Worm (Caenorhabditis elegans) whole organism, L2 larva: ENCODE data around the gene B0563.8.

Source experiments
- F13H6.1 ChIP-seq: sonication (generic microtip); optimal IDR thresholded peaks from 2 replicates; lab custom pipeline; 2016; ENCODE audit warnings: missing genetic modification characterization, missing compliant biosample characterization
- R02D3.7 ChIP-seq: fragments of 150-350 bp; optimal IDR thresholded peaks from 2 replicates; lab custom pipeline; 2014; ENCODE audit warnings: missing biosample characterization, missing genetic modification characterization
- Y55F3AM.14 ChIP-seq: fragments of 200-800 bp; sonication (Bioruptor generic); optimal IDR thresholded peaks from 2 replicates; lab custom pipeline; 2018; ENCODE audit warnings: mild to moderate bottlenecking, missing genetic modification characterization, missing compliant biosample characterization
- ZK546.5 ChIP-seq: sonication (generic microtip); optimal IDR thresholded peaks from 2 replicates; lab custom pipeline; 2017; ENCODE audit warnings: missing biosample characterization, missing genetic modification characterization
- alr-1 ChIP-seq: fragments of 150-350 bp; optimal IDR thresholded peaks from 2 replicates; lab custom pipeline; 2014; ENCODE audit warnings: missing biosample characterization, missing genetic modification characterization
- aly-2 ChIP-seq: fragments of 150-350 bp; optimal IDR thresholded peaks from 2 replicates; lab custom pipeline; 2014; ENCODE audit warnings: missing biosample characterization, missing genetic modification characterization
- ama-1 ChIP-seq: fragments of 150-350 bp; optimal IDR thresholded peaks from 2 replicates; lab custom pipeline; 2018; ENCODE audit warnings: inconsistent platforms
- blmp-1 ChIP-seq: sonication (generic microtip); optimal IDR thresholded peaks from 2 replicates; lab custom pipeline; 2017; ENCODE audit warnings: missing genetic modification characterization, mild to moderate bottlenecking, missing compliant biosample characterization, antibody characterized with exemption, moderate library complexity; ENCODE audit not compliant: insufficient read depth
- ceh-82 ChIP-seq: fragments of 150-350 bp; optimal IDR thresholded peaks from 2 replicates; lab custom pipeline; 2014; ENCODE audit warnings: missing biosample characterization, missing genetic modification characterization
- crh-2 ChIP-seq: sonication (generic microtip); optimal IDR thresholded peaks from 2 replicates; lab custom pipeline; 2017; ENCODE audit warnings: missing biosample characterization, missing genetic modification characterization
- dmd-4 ChIP-seq: sonication (generic microtip); optimal IDR thresholded peaks from 2 replicates; lab custom pipeline; 2017; ENCODE audit warnings: missing biosample characterization, missing genetic modification characterization
- egl-27 ChIP-seq: sonication (generic microtip); optimal IDR thresholded peaks from 3 replicates; lab custom pipeline; 2017; ENCODE audit warnings: missing biosample characterization, missing genetic modification reagents, missing genetic modification characterization
- elt-1 ChIP-seq: fragments of 150-350 bp; optimal IDR thresholded peaks from 2 replicates; lab custom pipeline; 2014; ENCODE audit warnings: missing biosample characterization, missing genetic modification characterization
- fos-1 ChIP-seq: fragments of 150-350 bp; optimal IDR thresholded peaks from 2 replicates; lab custom pipeline; 2014; ENCODE audit warnings: missing biosample characterization, missing genetic modification characterization
- gmeb-1 ChIP-seq: fragments of 150-350 bp; optimal IDR thresholded peaks from 2 replicates; lab custom pipeline; 2014; ENCODE audit warnings: missing biosample characterization, missing genetic modification characterization
- lin-11 ChIP-seq: fragments of 150-350 bp; sonication (generic microtip); optimal IDR thresholded peaks from 2 replicates; lab custom pipeline; 2014; ENCODE audit warnings: missing biosample characterization, missing genetic modification characterization, inconsistent platforms, mixed read lengths
- lin-13 ChIP-seq: fragments of 150-350 bp; optimal IDR thresholded peaks from 2 replicates; lab custom pipeline; 2014; ENCODE audit warnings: missing biosample characterization, missing genetic modification reagents, missing genetic modification characterization
- lin-39 ChIP-seq: fragments of 150-350 bp; optimal IDR thresholded peaks from 2 replicates; lab custom pipeline; 2014; ENCODE audit warnings: missing biosample characterization, missing genetic modification reagents, missing genetic modification characterization
- lsy-2 ChIP-seq, 2 experiments: fragments of 150-350 bp in 1 of 2; sonication (generic microtip) in 1 of 2; optimal IDR thresholded peaks; 2 replicates each; lab custom pipeline; 2014 to 2017; ENCODE audit warnings: missing biosample characterization in 2 of 2, missing genetic modification characterization in 2 of 2
- mab-5 ChIP-seq: fragments of 150-350 bp; optimal IDR thresholded peaks from 2 replicates; lab custom pipeline; 2014; ENCODE audit warnings: missing biosample characterization, missing genetic modification characterization
- mbf-1 ChIP-seq: sonication (generic microtip); optimal IDR thresholded peaks from 2 replicates; lab custom pipeline; 2017; ENCODE audit warnings: missing biosample characterization, missing genetic modification characterization
- mdl-1 ChIP-seq, 2 experiments: fragments of 150-350 bp in 1 of 2; sonication (generic microtip) in 1 of 2; optimal IDR thresholded peaks; 2 replicates each; lab custom pipeline; 2017; ENCODE audit warnings: missing biosample characterization in 2 of 2, missing genetic modification characterization in 2 of 2
- nhr-10 ChIP-seq: sonication (generic microtip); optimal IDR thresholded peaks from 2 replicates; lab custom pipeline; 2017; ENCODE audit warnings: missing biosample characterization, missing genetic modification characterization
- nhr-12 ChIP-seq: fragments of 150-350 bp; optimal IDR thresholded peaks from 2 replicates; lab custom pipeline; 2014; ENCODE audit warnings: missing biosample characterization, missing genetic modification characterization
- nhr-129 ChIP-seq: fragments of 150-350 bp; optimal IDR thresholded peaks from 2 replicates; lab custom pipeline; 2014; ENCODE audit warnings: missing biosample characterization, missing genetic modification characterization
- nhr-21 ChIP-seq: fragments of 150-350 bp; optimal IDR thresholded peaks from 2 replicates; lab custom pipeline; 2014; ENCODE audit warnings: missing biosample characterization, missing genetic modification characterization
- nhr-23 ChIP-seq: fragments of 150-350 bp; optimal IDR thresholded peaks from 2 replicates; lab custom pipeline; 2014; ENCODE audit warnings: missing biosample characterization, missing genetic modification reagents, missing genetic modification characterization
- nhr-237 ChIP-seq: fragments of 150-350 bp; optimal IDR thresholded peaks from 2 replicates; lab custom pipeline; 2014; ENCODE audit warnings: missing biosample characterization, missing genetic modification characterization
- nhr-25 ChIP-seq: fragments of 150-350 bp; sonication (generic microtip); optimal IDR thresholded peaks from 3 replicates; lab custom pipeline; 2014; ENCODE audit warnings: missing biosample characterization, missing genetic modification characterization
- nhr-6 ChIP-seq: fragments of 150-350 bp; optimal IDR thresholded peaks from 2 replicates; lab custom pipeline; 2014; ENCODE audit warnings: missing biosample characterization, missing genetic modification characterization
- sem-4 ChIP-seq: fragments of 150-350 bp; optimal IDR thresholded peaks from 2 replicates; lab custom pipeline; 2014; ENCODE audit warnings: missing biosample characterization, missing genetic modification reagents, missing genetic modification characterization
- skn-1 ChIP-seq: sonication (generic microtip); optimal IDR thresholded peaks from 2 replicates; lab custom pipeline; 2017; ENCODE audit warnings: missing biosample characterization, missing genetic modification characterization
- unc-39 ChIP-seq: fragments of 150-350 bp; optimal IDR thresholded peaks from 2 replicates; lab custom pipeline; 2014; ENCODE audit warnings: missing biosample characterization, missing genetic modification characterization
- unc-55 ChIP-seq: fragments of 150-350 bp; sonication (generic microtip); optimal IDR thresholded peaks from 3 replicates; lab custom pipeline; 2014; ENCODE audit warnings: missing biosample characterization, missing genetic modification reagents, missing genetic modification characterization
- unc-62 ChIP-seq: fragments of 150-350 bp; optimal IDR thresholded peaks from 2 replicates; lab custom pipeline; 2014; ENCODE audit warnings: missing biosample characterization, missing genetic modification reagents, missing genetic modification characterization
- zag-1 ChIP-seq: fragments of 150-350 bp; optimal IDR thresholded peaks from 2 replicates; lab custom pipeline; 2014; ENCODE audit warnings: missing biosample characterization, missing genetic modification characterization
- ztf-11 ChIP-seq: sonication (generic microtip); optimal IDR thresholded peaks from 2 replicates; lab custom pipeline; 2017; ENCODE audit warnings: missing biosample characterization, missing genetic modification characterization
- ztf-4 ChIP-seq: fragments of 150-350 bp; optimal IDR thresholded peaks from 2 replicates; lab custom pipeline; 2014; ENCODE audit warnings: missing biosample characterization, missing genetic modification characterization

The B0563.8 gene

ce11 chrX:9182140-9182539, 7.8 kb upstream of the B0563.8 start, which contains the start of gene Y81B9A.3:
TSS of gene Y81B9A.3 (plus strand) at chrX:9182440.
- TF ChIP-seq nhr-21 (tag; lab: Kevin White, UChicago) (no peak), nhr-6 (tag; lab: Kevin White, UChicago) (no peak), zag-1 (no peak), skn-1 (tag; lab: Kevin White, UChicago) (no peak), egl-27 (tag; lab: Kevin White, UChicago) (no peak), lin-39 (tag; lab: Kevin White, UChicago) (no peak), ztf-11 (tag; lab: Kevin White, UChicago) (no peak), unc-62 (no peak), Y55F3AM.14 (no peak), ama-1 (no peak), elt-1 (tag; lab: Kevin White, UChicago) (no peak), sem-4 (tag; lab: Kevin White, UChicago) (no peak)

DNA sequence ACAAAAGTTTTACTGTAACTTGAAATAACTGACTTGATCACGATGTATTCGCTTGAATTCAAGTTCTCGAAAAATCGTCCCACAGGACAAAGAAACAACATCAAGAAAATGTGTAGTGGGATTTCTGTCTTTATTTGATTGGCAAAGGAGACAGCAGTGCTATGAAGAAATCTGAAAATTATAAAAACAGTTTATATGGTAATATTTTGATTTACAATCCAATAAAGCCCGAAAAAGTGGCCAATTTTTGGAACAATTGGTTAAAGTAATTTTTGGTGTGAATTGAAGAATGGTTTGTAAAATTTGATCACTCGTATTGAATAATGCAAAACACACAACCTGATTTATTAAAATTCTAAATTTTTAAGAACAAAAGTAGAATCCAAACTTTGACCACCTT, 6.5 kb upstream of the B0563.8 start, which contains the start of gene Y81B9A.4:
Y81B9A.4 (minus strand) TSS at position 101 of the 400 bp plus-strand sequence.
- TF ChIP-seq sem-4 (tag; lab: Kevin White, UChicago) (no peak), ceh-82 (tag; lab: Kevin White, UChicago) (no peak), F13H6.1 (tag; lab: Kevin White, UChicago) (no peak), unc-39 (no peak), nhr-129 (no peak), skn-1 (tag; lab: Kevin White, UChicago) (no peak), nhr-25 (tag; lab: Kevin White, UChicago) (no peak), blmp-1 (no peak), mdl-1 (tag; optimal IDR thresholded peaks at IDR 0.05; lab: Kevin White, UChicago) (no peak), aly-2 (tag; lab: Kevin White, UChicago) (no peak), ztf-11 (tag; lab: Kevin White, UChicago) (no peak), lin-13 (no peak), nhr-6 (tag; lab: Kevin White, UChicago) (no peak), nhr-12 (tag; lab: Kevin White, UChicago) (no peak), nhr-23 (tag; lab: Kevin White, UChicago) (no peak)

DNA sequence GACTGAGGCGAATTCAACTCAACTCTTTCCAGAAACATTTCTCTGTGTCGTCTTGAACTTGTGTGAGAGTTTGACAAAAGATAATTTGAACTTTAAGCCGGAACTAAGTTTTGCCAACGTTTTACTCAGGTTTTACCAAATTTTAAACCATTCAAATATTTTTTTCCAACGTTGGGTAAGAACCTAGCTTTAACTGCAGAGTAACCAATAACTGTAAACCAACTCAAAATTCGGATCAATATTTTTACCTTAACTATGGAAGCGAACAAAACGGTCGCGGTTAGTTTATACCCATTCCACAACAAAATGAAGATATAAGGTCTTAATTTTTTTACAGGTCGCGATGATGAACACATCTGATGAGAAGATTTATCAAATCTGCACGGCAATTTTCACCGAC, 1.6 kb downstream of the B0563.8 start:
- no peak for TF ChIP-seq unc-62
- no peak for TF ChIP-seq mdl-1 (tag; optimal IDR thresholded peaks at IDR 0.05; lab: Kevin White, UChicago)
- TF ChIP-seq aly-2 (tag; lab: Kevin White, UChicago) = no peak
- no peak for TF ChIP-seq fos-1 (tag; lab: Kevin White, UChicago)
- TF ChIP-seq ceh-82 (tag; lab: Kevin White, UChicago) = no peak
- no peak for TF ChIP-seq alr-1
- TF ChIP-seq elt-1 (tag; lab: Kevin White, UChicago) = no peak
- no peak for TF ChIP-seq crh-2
- TF ChIP-seq dmd-4 (tag; lab: Kevin White, UChicago) = no peak
- no peak for TF ChIP-seq lin-13

DNA sequence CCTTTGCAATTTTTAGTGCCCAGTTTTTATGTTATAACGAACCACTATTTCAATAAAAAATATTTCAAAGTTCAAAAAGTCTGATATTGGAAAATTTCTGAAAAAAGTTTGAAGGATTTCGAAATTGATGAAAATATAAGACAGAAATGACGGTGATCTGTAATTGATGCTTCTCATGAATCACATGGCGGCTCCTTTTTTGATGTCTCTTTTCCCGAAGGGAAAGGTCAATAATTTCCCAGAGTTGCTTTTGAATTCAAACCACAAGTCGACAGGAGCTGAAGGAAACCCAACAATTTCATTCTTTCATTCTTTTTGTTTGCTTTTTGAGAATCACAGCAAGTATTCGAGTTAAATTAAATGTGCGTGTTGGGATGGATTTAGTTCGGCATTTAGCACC, 2.0 kb downstream of the B0563.8 start, which contains the start of gene B0563.18:
B0563.18 (plus strand) TSS at position 301 of the 400 bp plus-strand sequence.
- TF ChIP-seq nhr-10 (tag; lab: Kevin White, UChicago) (no peak), mdl-1 (tag; optimal IDR thresholded peaks at IDR 0.05; lab: Kevin White, UChicago) (no peak), ztf-4 (no peak), lsy-2 (tag; optimal IDR thresholded peaks at IDR 0.05; lab: Kevin White, UChicago) (no peak)

- TF ChIP-seq elt-1 (tag; lab: Kevin White, UChicago) (no peak), R02D3.7 (tag; lab: Kevin White, UChicago) (no peak), mab-5 (no peak), ztf-11 (tag; lab: Kevin White, UChicago) (no peak)
Measured at ce11 chrX:9171241-9171640, 3.1 kb downstream of the B0563.8 start, which contains the start of gene B0563.1. TSS of gene B0563.1 (plus strand) at chrX:9171541.

- TF ChIP-seq skn-1 (tag; lab: Kevin White, UChicago) (no peak), gmeb-1 (tag; lab: Kevin White, UChicago) (no peak), mbf-1 (no peak), unc-39 (no peak), ZK546.5 (tag; lab: Kevin White, UChicago) (no peak), nhr-21 (tag; lab: Kevin White, UChicago) (no peak), nhr-12 (tag; lab: Kevin White, UChicago) (no peak), unc-62 (no peak), unc-55 (GFP tag; lab: Kevin White, UChicago) (no peak), nhr-25 (tag; lab: Kevin White, UChicago) (no peak), nhr-237 (tag; lab: Kevin White, UChicago) (no peak), egl-27 (tag; lab: Kevin White, UChicago) (no peak), lin-11 (no peak), aly-2 (tag; lab: Kevin White, UChicago) (no peak), dmd-4 (tag; lab: Kevin White, UChicago) (no peak), alr-1 (no peak)
Measured at ce11 chrX:9170058-9170457, 4.3 kb downstream of the B0563.8 start.
